Worm (Caenorhabditis elegans) whole organism, L4/young adult: ENCODE results near the gene Y55D5A.3.

Source experiments
- W03F9.2 ChIP-seq: fragments of 150-350 bp; optimal IDR thresholded peaks from 2 replicates; lab custom pipeline; 2014; ENCODE audit warnings: missing biosample characterization, missing genetic modification characterization
- dao-5 ChIP-seq: sonication (generic microtip); optimal IDR thresholded peaks from 2 replicates; lab custom pipeline; 2016; ENCODE audit warnings: missing genotype, missing genetic modification characterization, moderate library complexity, missing compliant biosample characterization
- him-1 ChIP-seq: sonication (generic microtip); optimal IDR thresholded peaks from 2 replicates; lab custom pipeline; 2016; ENCODE audit warnings: missing genotype, missing genetic modification reagents, missing genetic modification characterization, missing compliant biosample characterization

Y55D5A.3 gene

DNA sequence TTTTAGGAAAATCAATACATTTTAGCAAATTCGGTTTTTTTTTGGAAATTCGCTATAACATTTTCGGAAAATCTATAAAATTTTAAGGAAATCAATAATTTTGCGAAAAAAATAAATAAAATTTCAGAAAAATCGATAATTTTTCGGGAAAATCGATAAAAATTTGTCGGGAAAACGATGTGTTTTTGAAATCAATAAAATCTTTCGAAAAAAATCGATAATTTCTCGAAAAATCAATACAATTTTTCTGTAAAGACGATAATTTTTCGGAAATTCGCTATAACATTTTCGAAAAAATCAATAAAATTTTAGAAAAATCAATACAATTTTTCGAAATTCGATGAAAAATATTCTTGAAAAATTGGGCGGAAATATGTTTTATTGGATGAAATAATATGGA, 13.7 kb downstream of the Y55D5A.3 start:
- TF ChIP-seq dao-5 (tag; lab: Kevin White, UChicago) (no peak), him-1 (tag; lab: Kevin White, UChicago) (no peak), W03F9.2 (no peak)

DNA sequence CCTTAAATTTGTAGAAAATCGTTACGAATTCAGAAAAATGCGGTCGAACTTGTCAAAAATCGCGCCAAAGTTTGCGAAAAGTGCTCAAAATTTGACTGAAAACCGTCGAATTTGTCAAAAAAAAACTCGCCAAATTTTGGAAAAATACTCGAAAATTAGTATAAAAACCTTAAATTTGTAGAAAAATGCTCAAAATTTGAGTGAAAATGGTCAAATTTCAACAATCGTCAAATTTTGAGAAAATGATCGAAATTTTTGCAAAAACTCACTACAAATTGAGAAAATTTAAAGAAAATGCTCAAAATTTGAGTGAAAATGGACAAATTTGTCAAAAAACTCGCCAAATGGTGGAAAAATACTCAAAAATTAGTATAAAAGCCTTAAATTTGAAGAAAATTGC, 23.2 kb downstream of the Y55D5A.3 start:
- TF ChIP-seq dao-5 (tag; lab: Kevin White, UChicago) (no peak), W03F9.2 (no peak), him-1 (tag; lab: Kevin White, UChicago) (no peak)

DNA sequence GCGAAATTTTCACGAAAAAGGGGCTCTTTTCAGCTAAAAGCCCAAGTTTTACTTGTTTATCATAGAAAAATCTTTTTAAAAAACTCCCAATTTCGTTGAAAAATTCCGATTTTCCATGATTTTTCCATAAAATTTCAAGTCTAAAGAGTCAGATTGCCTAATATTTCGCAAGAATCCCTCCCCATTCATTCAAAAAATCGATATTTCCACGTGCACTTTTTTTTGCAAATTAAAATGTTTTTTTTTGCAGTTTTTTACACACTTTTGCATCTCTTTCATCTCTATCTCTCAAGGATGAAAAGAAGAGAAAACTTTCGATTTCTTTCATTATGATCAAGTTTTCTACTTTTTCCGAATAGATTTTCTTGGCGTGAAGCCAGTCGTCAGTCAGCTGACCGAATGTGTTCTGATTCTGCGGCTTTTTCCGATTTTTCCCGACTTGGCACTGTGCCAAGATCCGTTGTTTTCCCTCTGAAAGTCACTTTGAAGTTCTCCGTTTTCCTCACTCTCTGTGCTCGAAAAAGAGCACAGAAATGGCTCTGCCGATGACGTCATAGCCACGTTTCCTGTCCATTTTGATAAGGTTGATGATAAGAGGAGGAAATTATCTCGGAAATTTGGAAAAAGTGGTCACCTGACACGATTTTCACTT, 27.2 kb downstream of the Y55D5A.3 start:
- no peak for TF ChIP-seq W03F9.2
- TF ChIP-seq dao-5 (tag; lab: Kevin White, UChicago): no peak
- TF ChIP-seq him-1 (tag; lab: Kevin White, UChicago): no peak

DNA sequence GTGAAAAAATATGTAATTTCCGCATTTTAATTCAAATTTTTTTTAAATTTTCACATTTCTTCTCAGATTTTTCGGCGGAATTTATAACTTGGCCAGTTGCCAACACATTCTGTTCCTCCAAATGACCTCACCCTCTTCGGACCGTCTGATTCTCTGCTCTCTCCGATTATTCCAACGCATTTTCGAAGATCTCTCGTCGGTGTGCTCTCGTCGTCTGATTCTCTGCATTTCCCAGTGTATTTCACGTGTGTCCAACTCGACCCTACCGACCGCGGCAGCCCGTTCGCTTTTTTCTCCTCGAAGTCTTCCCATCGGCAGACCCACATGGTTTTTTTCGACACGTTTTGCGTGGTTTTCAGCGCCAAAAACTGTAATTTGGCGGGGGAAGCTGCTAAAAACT, 28.3 kb downstream of the Y55D5A.3 start:
- TF ChIP-seq W03F9.2 (no peak), dao-5 (tag; lab: Kevin White, UChicago) (no peak), him-1 (tag; lab: Kevin White, UChicago) (no peak)

DNA sequence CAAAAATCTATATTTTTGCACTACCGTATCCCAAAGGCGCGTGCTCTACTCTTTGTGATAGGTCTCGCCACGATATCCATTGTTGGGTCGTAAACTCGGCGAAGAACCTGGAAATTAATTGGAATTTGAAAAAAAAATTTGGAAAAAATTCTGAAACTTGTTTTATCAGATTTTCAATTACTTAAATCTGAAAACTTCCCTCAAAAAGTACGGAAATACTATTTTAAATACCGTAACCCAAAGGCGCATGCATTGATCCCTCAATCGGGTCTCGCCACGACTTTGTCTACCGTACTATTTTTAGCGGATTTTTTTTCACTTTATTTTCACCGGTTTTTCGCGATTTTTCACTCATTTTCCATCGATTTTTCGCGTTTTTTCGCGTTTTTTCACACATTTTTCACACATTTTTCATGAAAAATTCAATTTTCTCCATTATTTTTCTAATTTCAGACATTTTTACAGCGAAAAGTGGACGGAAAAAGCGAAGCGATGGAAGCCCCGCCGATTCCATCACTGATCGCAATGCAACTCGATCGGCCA, 28.9 kb downstream of the Y55D5A.3 start, which contains the start of gene H05C05.1:
Gene H05C05.1 (plus strand): TSS at position 493 of the 543 bp plus-strand sequence.
- TF ChIP-seq W03F9.2 (no peak), him-1 (tag; lab: Kevin White, UChicago) (no peak)

DNA sequence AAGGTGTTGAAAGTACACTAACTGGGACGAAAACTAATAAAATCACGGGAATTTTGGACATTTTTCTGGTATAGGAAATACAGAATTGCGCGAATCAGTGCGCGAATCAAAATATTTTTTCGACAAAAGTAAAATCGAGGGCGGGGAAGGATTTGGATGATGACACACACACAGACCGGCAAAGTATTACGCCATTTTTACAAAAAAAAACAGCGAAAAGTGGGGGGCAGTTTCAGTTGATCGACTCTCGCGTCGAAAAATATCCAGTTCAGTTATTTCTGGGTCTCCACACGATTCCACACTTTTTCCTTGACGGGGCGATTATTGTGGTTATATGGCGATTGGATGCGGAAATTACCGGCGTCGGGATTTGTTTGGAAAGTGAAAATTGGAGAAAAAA, 29.5 kb downstream of the Y55D5A.3 start, which contains the start of gene H05C05.4:
Gene H05C05.4 (minus strand): TSS at position 101 of the 400 bp plus-strand sequence.
- TF ChIP-seq him-1 (tag; lab: Kevin White, UChicago): no peak
- TF ChIP-seq dao-5 (tag; lab: Kevin White, UChicago): no peak
- TF ChIP-seq W03F9.2: no peak

DNA sequence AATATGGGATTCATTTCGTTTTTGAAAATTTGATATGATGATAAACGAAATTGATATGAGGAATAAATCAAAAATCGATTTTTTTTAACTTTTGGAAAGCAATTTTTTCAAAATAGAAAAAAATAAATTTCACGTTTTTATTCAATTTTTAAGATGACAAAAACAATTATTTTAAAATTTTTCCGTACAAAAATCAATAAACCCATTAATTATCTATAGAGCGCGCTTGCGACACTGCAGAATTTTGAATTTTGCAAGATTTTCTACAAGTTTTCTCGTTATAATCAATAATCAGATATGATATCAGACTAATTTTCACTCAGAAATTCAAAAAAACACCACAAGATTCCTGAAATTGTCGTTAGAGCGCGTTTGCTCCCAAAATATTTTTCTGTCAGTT, 31.6 kb downstream of the Y55D5A.3 start, which contains the start of gene R10F2.6:
Gene R10F2.6 (minus strand): TSS at position 101 of the 400 bp plus-strand sequence.
- TF ChIP-seq dao-5 (tag; lab: Kevin White, UChicago): no peak
- no peak for TF ChIP-seq him-1 (tag; lab: Kevin White, UChicago)
- no peak for TF ChIP-seq W03F9.2

DNA sequence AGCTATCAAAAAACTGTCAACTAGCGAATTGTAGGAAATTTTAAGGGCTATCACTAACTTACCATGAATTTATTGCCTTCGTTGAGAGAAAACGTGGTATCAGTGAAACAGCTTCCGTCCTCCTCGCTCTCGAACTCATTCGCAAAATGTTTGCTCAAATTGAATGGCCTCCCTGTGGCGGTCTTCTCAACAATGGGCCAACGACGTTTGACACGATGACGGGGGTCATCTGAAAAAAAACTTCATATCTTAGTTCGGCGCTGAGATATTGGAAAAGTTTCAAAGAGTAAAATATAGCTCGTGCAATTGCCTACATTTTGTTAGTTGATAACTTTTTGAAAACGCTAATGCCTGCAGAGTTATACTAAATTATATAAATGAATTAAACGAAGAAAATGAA, 34.0 kb downstream of the Y55D5A.3 start:
- no peak for TF ChIP-seq him-1 (tag; lab: Kevin White, UChicago)
- no peak for TF ChIP-seq dao-5 (tag; lab: Kevin White, UChicago)

DNA sequence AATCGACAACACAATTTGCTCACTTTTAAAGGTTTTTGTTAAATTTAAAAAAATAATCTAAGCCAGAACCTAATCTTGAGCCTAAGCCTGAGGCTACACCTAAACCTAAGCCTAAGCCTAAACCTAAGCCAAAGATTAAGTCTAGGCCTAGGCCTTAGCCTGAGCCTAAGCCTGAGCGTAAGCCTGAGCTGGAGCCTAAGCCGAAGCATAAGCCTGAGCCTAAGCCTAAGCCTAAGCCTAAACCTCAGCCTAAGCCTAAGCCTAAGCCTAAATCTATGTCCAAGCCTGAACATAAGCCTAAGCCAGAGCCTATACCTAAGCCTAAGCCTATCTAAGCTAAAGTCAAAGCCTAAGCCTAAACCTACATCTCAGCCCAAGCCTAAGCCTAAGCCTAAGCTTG, 37.8 kb downstream of the Y55D5A.3 start:
- TF ChIP-seq dao-5 (tag; lab: Kevin White, UChicago): no peak
- no peak for TF ChIP-seq W03F9.2
- no peak for TF ChIP-seq him-1 (tag; lab: Kevin White, UChicago)

DNA sequence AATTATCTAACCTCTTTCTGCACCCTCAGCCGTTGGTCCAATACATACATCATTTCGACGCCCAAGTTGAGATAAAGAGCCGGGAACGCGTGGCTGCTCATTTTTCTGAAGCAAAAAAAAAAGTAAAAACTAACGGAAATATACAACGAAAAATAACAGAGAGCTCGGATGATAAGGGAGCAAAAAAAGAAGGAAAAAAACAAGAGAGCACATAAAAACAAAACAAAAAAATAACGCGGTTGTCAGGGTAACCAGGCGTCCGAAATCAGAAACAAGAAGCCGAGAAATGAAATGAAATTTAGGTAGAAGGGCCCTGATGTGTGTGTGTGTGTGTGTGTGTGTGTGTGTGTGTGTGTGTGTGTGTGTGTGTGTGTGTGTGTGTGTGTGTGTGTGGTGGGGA, 50.9 kb downstream of the Y55D5A.3 start, which contains the start of gene R10F2.5:
Gene R10F2.5 (minus strand): TSS at position 101 of the 400 bp plus-strand sequence.
- TF ChIP-seq dao-5 (tag; lab: Kevin White, UChicago) (no peak), him-1 (tag; lab: Kevin White, UChicago) (no peak), W03F9.2 (no peak)

DNA sequence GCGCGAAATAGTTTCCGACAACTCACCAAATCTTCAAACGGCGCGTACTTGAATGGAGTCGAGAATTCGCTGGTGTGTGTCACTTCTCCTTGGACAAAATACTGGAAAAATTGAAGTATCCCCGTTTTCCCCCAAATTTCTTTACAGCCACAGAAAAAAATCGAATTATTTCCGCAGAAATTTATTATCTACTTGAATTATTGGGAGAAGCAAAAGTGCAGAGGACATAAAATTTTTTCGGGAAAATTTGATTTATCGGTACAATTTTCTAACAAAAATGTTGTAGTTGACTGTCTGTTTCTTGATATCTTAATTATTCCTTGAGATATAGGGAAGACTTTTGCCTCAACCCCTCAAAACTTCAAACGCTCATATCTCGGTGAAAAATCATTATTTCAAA, 52.6 kb downstream of the Y55D5A.3 start, which contains the start of gene R10F2.4:
Gene R10F2.4 (minus strand): TSS at position 101 of the 400 bp plus-strand sequence.
- TF ChIP-seq dao-5 (tag; lab: Kevin White, UChicago): no peak
- no peak for TF ChIP-seq him-1 (tag; lab: Kevin White, UChicago)
- TF ChIP-seq W03F9.2: no peak

DNA sequence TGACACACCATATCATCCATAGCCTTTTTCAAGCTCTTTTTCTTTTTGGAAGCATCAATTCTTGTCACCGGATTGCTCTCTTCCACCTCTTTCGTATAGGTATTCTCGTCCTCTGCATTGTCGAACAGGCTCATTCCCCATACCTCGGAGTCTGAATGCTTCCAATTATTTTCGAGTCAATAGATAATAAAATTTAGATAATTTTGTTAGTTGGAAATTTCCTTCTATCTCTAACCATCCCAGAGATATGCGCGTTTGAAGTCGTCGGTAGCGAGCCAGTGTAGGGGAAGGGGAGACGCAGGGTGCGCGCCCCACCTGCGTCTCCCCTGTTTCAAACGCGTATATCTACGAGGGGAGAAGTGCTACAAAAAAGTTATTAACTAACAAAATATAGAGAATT, 54.7 kb downstream of the Y55D5A.3 start:
- TF ChIP-seq him-1 (tag; lab: Kevin White, UChicago) (no peak), dao-5 (tag; lab: Kevin White, UChicago) (no peak), W03F9.2 (no peak)

DNA sequence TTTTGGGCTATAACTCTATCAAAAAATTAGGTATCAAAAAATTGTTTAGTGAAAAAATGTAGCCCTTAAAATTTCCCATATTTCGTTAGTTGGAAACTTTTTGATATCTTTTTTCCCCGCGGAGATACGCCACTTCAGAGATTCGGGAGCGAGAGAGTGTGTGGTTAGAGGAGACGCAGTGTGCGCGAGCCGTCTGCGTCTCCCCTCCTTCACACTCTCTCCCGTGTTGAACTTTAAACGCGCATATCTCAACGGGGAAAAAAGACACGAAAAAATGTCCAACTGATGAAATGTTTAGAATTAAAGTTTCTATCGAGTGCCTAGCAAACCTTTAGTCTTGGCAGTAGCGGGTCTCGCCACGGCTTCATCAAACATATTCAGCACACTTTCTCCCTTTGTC, 55.3 kb downstream of the Y55D5A.3 start:
- TF ChIP-seq him-1 (tag; lab: Kevin White, UChicago) (no peak), dao-5 (tag; lab: Kevin White, UChicago) (no peak), W03F9.2 (no peak)
